Worm (Caenorhabditis elegans): ENCODE results near the gene tos-1.

Gene tos-1

ce11 chrV:9343629-9344624 is at the start of gene tos-1:
tos-1 (minus strand) TSS chrV:9344203.
- TF ChIP-seq M03D4.4 (tag; optimal IDR thresholded peaks at IDR 0.05) = peak; percentile 93
- TF ChIP-seq bed-3 (GFP tag; optimal IDR thresholded peaks at IDR 0.05) = peak; percentile 77
- peak; percentile 98 for TF ChIP-seq lin-13 (tag; optimal IDR thresholded peaks at IDR 0.05)
- TF ChIP-seq ceh-43 (GFP tag; optimal IDR thresholded peaks at IDR 0.05) = peak; percentile 92
- TF ChIP-seq elt-3 (tag; optimal IDR thresholded peaks at IDR 0.05) = peak; percentile 74
- TF ChIP-seq lsy-2 (tag; optimal IDR thresholded peaks at IDR 0.05) = peak; percentile 89
- peak; percentile 69 for TF ChIP-seq sem-2 (GFP tag; optimal IDR thresholded peaks at IDR 0.05)
- peak; percentile 98 for TF ChIP-seq nhr-237 (tag; optimal IDR thresholded peaks at IDR 0.05)
- TF ChIP-seq tbx-8 (GFP tag; optimal IDR thresholded peaks at IDR 0.05) = peak; percentile 45
- TF ChIP-seq mab-5 (tag; optimal IDR thresholded peaks at IDR 0.05) = peak; percentile 63
- TF ChIP-seq mep-1 (tag; optimal IDR thresholded peaks at IDR 0.05) = peak; percentile 99
- peak; percentile 93 for TF ChIP-seq drap-1 (GFP tag; optimal IDR thresholded peaks at IDR 0.05)
- TF ChIP-seq ztf-11 (tag; optimal IDR thresholded peaks at IDR 0.05) = peak; percentile 96
- no peak for TF ChIP-seq blmp-1 (tag; optimal IDR thresholded peaks at IDR 0.05)
- peak; percentile 93 for TF ChIP-seq unc-39 (tag; optimal IDR thresholded peaks at IDR 0.05)
- TF ChIP-seq cnd-1 (tag; optimal IDR thresholded peaks at IDR 0.05) = peak; percentile 92
- TF ChIP-seq mls-2 (tag; optimal IDR thresholded peaks at IDR 0.05) = peak; percentile 96
- peak; percentile 100 for TF ChIP-seq ceh-39 (tag; optimal IDR thresholded peaks at IDR 0.05)
- no peak for TF ChIP-seq nhr-76 (tag; optimal IDR thresholded peaks at IDR 0.05)
- peak; percentile 92 for TF ChIP-seq ces-1 (GFP tag; optimal IDR thresholded peaks at IDR 0.05)
- TF ChIP-seq elt-1 (tag; optimal IDR thresholded peaks at IDR 0.05; ENCODE audit: borderline replicate concordance, insufficient read depth) = peak; percentile 52
- peak; percentile 27 for TF ChIP-seq flh-1 (GFP tag; optimal IDR thresholded peaks at IDR 0.05)
- no peak for TF ChIP-seq zip-8 (tag; optimal IDR thresholded peaks at IDR 0.05)
- peak; percentile 52 for TF ChIP-seq nhr-2 (tag; optimal IDR thresholded peaks at IDR 0.05)
- TF ChIP-seq nhr-12 (tag; optimal IDR thresholded peaks at IDR 0.05) = peak; percentile 93
- peak; percentile 57 for TF ChIP-seq hlh-1 (tag; optimal IDR thresholded peaks at IDR 0.05)
- peak; percentile 94 for TF ChIP-seq unc-62 (GFP tag; optimal IDR thresholded peaks at IDR 0.05)
- peak; percentile 51 for TF ChIP-seq lin-32 (GFP tag; optimal IDR thresholded peaks at IDR 0.05)
- TF ChIP-seq unc-120 (tag; optimal IDR thresholded peaks at IDR 0.05; ENCODE audit: poor library complexity, severe bottlenecking) = peak; percentile 86
- peak; percentile 81 for TF ChIP-seq nhr-28 (tag; optimal IDR thresholded peaks at IDR 0.05)
- TF ChIP-seq pha-4 (tag; optimal IDR thresholded peaks at IDR 0.05) = peak; percentile 90
- TF ChIP-seq ceh-83 (GFP tag; optimal IDR thresholded peaks at IDR 0.05) = peak; percentile 82
- TF ChIP-seq sptf-1 (tag; optimal IDR thresholded peaks at IDR 0.05) = peak; percentile 97
- no peak for TF ChIP-seq snpc-4 (tag; optimal IDR thresholded peaks at IDR 0.05)
- TF ChIP-seq ham-2 (GFP tag; optimal IDR thresholded peaks at IDR 0.05) = peak; percentile 96

DNA sequence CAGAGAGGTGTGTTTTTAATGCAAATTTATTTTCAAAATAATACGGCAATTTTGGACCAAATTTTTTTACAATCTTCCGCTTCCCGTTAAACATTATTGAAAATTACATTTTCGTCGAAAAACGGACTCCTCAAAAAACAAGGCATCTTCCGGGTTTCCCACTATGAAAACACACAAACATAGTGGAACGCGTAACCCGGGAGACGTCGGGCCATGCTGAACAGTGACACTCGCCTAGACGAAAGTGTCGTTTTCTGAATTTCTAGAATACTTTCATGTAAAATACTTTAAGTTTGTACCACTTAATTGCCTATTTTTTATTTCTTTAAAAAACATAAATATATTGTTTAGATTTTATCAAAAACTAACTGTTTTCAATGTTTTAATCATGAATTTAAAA is 48.0 kb upstream of the tos-1 start:
- no peak for TF ChIP-seq blmp-1 (tag; optimal IDR thresholded peaks at IDR 0.05)
- TF ChIP-seq ztf-11 (tag; optimal IDR thresholded peaks at IDR 0.05) = no peak
- no peak for TF ChIP-seq mls-2 (tag; optimal IDR thresholded peaks at IDR 0.05)
- TF ChIP-seq elt-3 (tag; optimal IDR thresholded peaks at IDR 0.05) = no peak
- TF ChIP-seq ces-1 (GFP tag; optimal IDR thresholded peaks at IDR 0.05) = no peak
- no peak for TF ChIP-seq flh-1 (GFP tag; optimal IDR thresholded peaks at IDR 0.05)
- no peak for TF ChIP-seq zip-8 (tag; optimal IDR thresholded peaks at IDR 0.05)
- TF ChIP-seq cnd-1 (tag; optimal IDR thresholded peaks at IDR 0.05) = no peak
- no peak for TF ChIP-seq elt-1 (tag; optimal IDR thresholded peaks at IDR 0.05; ENCODE audit: borderline replicate concordance, insufficient read depth)
- no peak for TF ChIP-seq ceh-43 (GFP tag; optimal IDR thresholded peaks at IDR 0.05)
- no peak for TF ChIP-seq nhr-2 (tag; optimal IDR thresholded peaks at IDR 0.05)
- no peak for TF ChIP-seq sem-2 (GFP tag; optimal IDR thresholded peaks at IDR 0.05)
- no peak for TF ChIP-seq tbx-8 (GFP tag; optimal IDR thresholded peaks at IDR 0.05)
- no peak for TF ChIP-seq lin-13 (tag; optimal IDR thresholded peaks at IDR 0.05)
- TF ChIP-seq bed-3 (GFP tag; optimal IDR thresholded peaks at IDR 0.05) = no peak
- TF ChIP-seq lin-32 (GFP tag; optimal IDR thresholded peaks at IDR 0.05) = no peak
- TF ChIP-seq unc-120 (tag; optimal IDR thresholded peaks at IDR 0.05; ENCODE audit: poor library complexity, severe bottlenecking) = no peak
